Worm (Caenorhabditis elegans): ENCODE measurements around the gene F44E2.10.

The F44E2.10 gene

ce11 chrIII:8809245-8809971 is 21.5 kb downstream of the F44E2.10 start, which contains the start of gene prx-19:
Gene prx-19, minus strand, starts transcription at chrIII:8809295.
- TF ChIP-seq daf-16 (GFP tag; optimal IDR thresholded peaks at IDR 0.05), result no peak
- peak; percentile 13 for TF ChIP-seq daf-16 (tag; optimal IDR thresholded peaks at IDR 0.05)
- TF ChIP-seq hlh-11 (tag; optimal IDR thresholded peaks at IDR 0.05), result peak; percentile 8
- no peak for TF ChIP-seq fkh-10 (GFP tag; optimal IDR thresholded peaks at IDR 0.05)
- no peak for TF ChIP-seq ceh-20 (GFP tag; IDR thresholded peaks at IDR 0.05)
- peak; percentile 47 for TF ChIP-seq hlh-30 (tag; optimal IDR thresholded peaks at IDR 0.05; ENCODE audit: insufficient read depth)
- TF ChIP-seq rbr-2 (tag; optimal IDR thresholded peaks at IDR 0.05), result no peak
- TF ChIP-seq jun-1 (tag; optimal IDR thresholded peaks at IDR 0.05), result no peak
- peak; percentile 49 for TF ChIP-seq nhr-28 (tag; optimal IDR thresholded peaks at IDR 0.05)
- peak; percentile 92 for TF ChIP-seq dpl-1 (GFP tag; optimal IDR thresholded peaks at IDR 0.05)
- TF ChIP-seq dmd-9 (GFP tag; IDR thresholded peaks at IDR 0.05), result no peak
- peak; percentile 48 for TF ChIP-seq mes-2 (tag; optimal IDR thresholded peaks at IDR 0.05; ENCODE audit: poor library complexity, severe bottlenecking)
- peak; percentile 87 for TF ChIP-seq lin-38 (GFP tag; IDR thresholded peaks at IDR 0.05)
- TF ChIP-seq unc-62 (GFP tag; optimal IDR thresholded peaks at IDR 0.05 in 1 of 2), result peak in 1 of 2 experiments; percentile 39
- no peak for TF ChIP-seq unc-62 (tag; optimal IDR thresholded peaks at IDR 0.05)
- no peak for TF ChIP-seq ZK337.2 (GFP tag; IDR thresholded peaks at IDR 0.05)
- peak in 1 of 2 experiments; percentile 55 for TF ChIP-seq lsy-2 (tag; optimal IDR thresholded peaks at IDR 0.05)
- TF ChIP-seq set-16 (GFP tag; IDR thresholded peaks at IDR 0.05), result no peak

- TF ChIP-seq Y48G9A.11 (GFP tag; IDR thresholded peaks at IDR 0.05), result no peak
- TF ChIP-seq nhr-102 (tag; optimal IDR thresholded peaks at IDR 0.05), result no peak
- no peak for TF ChIP-seq R02D3.7 (tag; optimal IDR thresholded peaks at IDR 0.05)
Measured at ce11 chrIII:8807246-8807645, 23.7 kb downstream of the F44E2.10 start, which contains the start of gene F54F2.7. Gene F54F2.7, minus strand, starts transcription at chrIII:8807346.

- no peak for TF ChIP-seq lin-1 (GFP tag; IDR thresholded peaks at IDR 0.05)
- TF ChIP-seq daf-12 (tag; optimal IDR thresholded peaks at IDR 0.05), result no peak
- peak; percentile 54 for TF ChIP-seq aha-1 (tag)
- TF ChIP-seq lim-7 (GFP tag; IDR thresholded peaks at IDR 0.05), result 0 out of 2 replicates have a peak, but pooled peaks have one; percentile 47
- TF ChIP-seq ZK546.5 (tag; optimal IDR thresholded peaks at IDR 0.05), result no peak
- no peak for TF ChIP-seq unc-130 (GFP tag; optimal IDR thresholded peaks at IDR 0.05)
- no peak for TF ChIP-seq nhr-76 (tag; optimal IDR thresholded peaks at IDR 0.05)
- 0 out of 4 replicates have a peak, but pooled peaks of 1 of the 2 experiments have one; percentile 20 for TF ChIP-seq madf-5 (GFP tag; IDR thresholded peaks at IDR 0.05)
- TF ChIP-seq aly-2 (tag; optimal IDR thresholded peaks at IDR 0.05), result peak; percentile 33
- TF ChIP-seq T20F7.1 (GFP tag; optimal IDR thresholded peaks at IDR 0.05), result no peak
- TF ChIP-seq ceh-32 (tag; optimal IDR thresholded peaks at IDR 0.05; ENCODE audit: poor library complexity), result no peak
Measured at ce11 chrIII:8805815-8806214, 25.1 kb downstream of the F44E2.10 start.

- TF ChIP-seq dmd-6 (GFP tag; IDR thresholded peaks at IDR 0.05), result peak; percentile 96
- peak; percentile 95 for TF ChIP-seq nhr-48 (tag; optimal IDR thresholded peaks at IDR 0.05)
- no peak for TF ChIP-seq F49E8.2 (tag; optimal IDR thresholded peaks at IDR 0.05; ENCODE audit: borderline replicate concordance)
- no peak for TF ChIP-seq php-3 (GFP tag; IDR thresholded peaks at IDR 0.05)
- no peak for TF ChIP-seq daf-12 (tag; optimal IDR thresholded peaks at IDR 0.05)
- TF ChIP-seq ztf-11 (tag; optimal IDR thresholded peaks at IDR 0.05), result no peak
- TF ChIP-seq mxl-2 (GFP tag; conservative IDR thresholded peaks at IDR 0.05), result peak; percentile 82
- TF ChIP-seq aly-2 (tag; optimal IDR thresholded peaks at IDR 0.05), result no peak
- TF ChIP-seq gei-8 (GFP tag; optimal IDR thresholded peaks at IDR 0.05), result peak; percentile 94
- TF ChIP-seq ceh-82 (tag; optimal IDR thresholded peaks at IDR 0.05), result no peak
- peak; percentile 82 for TF ChIP-seq spr-1 (tag; optimal IDR thresholded peaks at IDR 0.05)
- TF ChIP-seq egl-43 (GFP tag; IDR thresholded peaks at IDR 0.05), result peak; percentile 81
- no peak for TF ChIP-seq ZK546.5 (tag; optimal IDR thresholded peaks at IDR 0.05)
- TF ChIP-seq mxl-3 (GFP tag; optimal IDR thresholded peaks at IDR 0.05), result peak; percentile 86
- TF ChIP-seq R02D3.7 (tag; optimal IDR thresholded peaks at IDR 0.05), result no peak
- TF ChIP-seq T20F7.1 (GFP tag; optimal IDR thresholded peaks at IDR 0.05), result peak; percentile 87
- TF ChIP-seq daf-8 (GFP tag; IDR thresholded peaks at IDR 0.05), result no peak
Measured at ce11 chrIII:8801864-8802818, 28.8 kb downstream of the F44E2.10 start.
